Worm (Caenorhabditis elegans): Measurements from ENCODE around the gene F01G4.6.
"Not testable (repeated sequence)": the region's sequence is repeated elsewhere in the genome, so short reads cannot be mapped to it uniquely, and the experiment has no call there.

ce11 chrIV:11154425-11155114 is 5.3 kb upstream of the F01G4.6 start, which contains the start of gene C08F8.3:
- not testable (repeated sequence) for TF ChIP-seq nhr-11, snpc-4, lin-39 (tag; optimal IDR thresholded peaks at IDR 0.05)

All from whole organism, L1 larva.